Fruit fly (Drosophila melanogaster) whole organism, embryonic: ENCODE results near the gene dib.
A peak's percentile ranks its signal among the peaks of the same experiment; 100 is the strongest.

Source experiments
- CG10267 ChIP-seq: fragments of 200-800 bp; sonication (Bioruptor generic); optimal IDR thresholded peaks from 2 replicates; lab custom pipeline; 2018; ENCODE audit warnings: missing biosample characterization, mild to moderate bottlenecking, missing genetic modification characterization, moderate library complexity
- CG10462 ChIP-seq: fragments of 200-800 bp; sonication (Bioruptor generic); optimal IDR thresholded peaks from 2 replicates; lab custom pipeline; 2016; ENCODE audit warnings: missing biosample characterization, missing genetic modification characterization
- CG12071 ChIP-seq: fragments of 200-800 bp; sonication (Bioruptor generic); optimal IDR thresholded peaks from 3 replicates; lab custom pipeline; 2018; ENCODE audit warnings: missing biosample characterization, mild to moderate bottlenecking, missing genetic modification characterization
- CG12942 ChIP-seq: fragments of 200-800 bp; sonication (Bioruptor generic); optimal IDR thresholded peaks from 3 replicates; lab custom pipeline; 2016; ENCODE audit warnings: missing biosample characterization, missing genetic modification characterization
- CG13123 ChIP-seq: fragments of 200-800 bp; sonication (Bioruptor generic); optimal IDR thresholded peaks from 2 replicates; lab custom pipeline; 2016; ENCODE audit warnings: missing biosample characterization, missing genetic modification characterization
- CG13424 ChIP-seq: fragments of 200-800 bp; sonication (Bioruptor generic); optimal IDR thresholded peaks from 2 replicates; lab custom pipeline; 2019; ENCODE audit warnings: missing biosample characterization, mild to moderate bottlenecking, missing genetic modification characterization, moderate library complexity
- CG14667 ChIP-seq: fragments of 200-800 bp; sonication (Bioruptor generic); IDR thresholded peaks from 2 replicates; pipeline ENCODE4 v1.3.6; 2022; ENCODE audit warnings: missing biosample characterization, missing genetic modification characterization
- CG1647 ChIP-seq: fragments of 200-800 bp; sonication (Bioruptor generic); optimal IDR thresholded peaks from 3 replicates; lab custom pipeline; 2016; ENCODE audit warnings: missing biosample characterization, missing genetic modification characterization
- CG17912 ChIP-seq: fragments of 200-800 bp; sonication (Bioruptor generic); optimal IDR thresholded peaks from 2 replicates; lab custom pipeline; 2018; ENCODE audit warnings: missing biosample characterization, mild to moderate bottlenecking, missing genetic modification characterization
- CG2120 ChIP-seq: fragments of 200-800 bp; sonication (Bioruptor generic); optimal IDR thresholded peaks from 3 replicates; lab custom pipeline; 2016; ENCODE audit warnings: missing biosample characterization, missing genetic modification characterization
- CG2202 ChIP-seq: fragments of 200-800 bp; sonication (Bioruptor generic); optimal IDR thresholded peaks from 2 replicates; lab custom pipeline; 2018; ENCODE audit warnings: missing biosample characterization, mild to moderate bottlenecking, missing genetic modification characterization
- CG30020 ChIP-seq: fragments of 200-800 bp; optimal IDR thresholded peaks from 2 replicates; lab custom pipeline; 2019; ENCODE audit warnings: missing biosample characterization, mild to moderate bottlenecking, missing genetic modification characterization, moderate library complexity
- CG8944 ChIP-seq: fragments of 200-800 bp; sonication (Bioruptor generic); optimal IDR thresholded peaks from 3 replicates; lab custom pipeline; 2016; ENCODE audit warnings: missing biosample characterization, missing genetic modification characterization
- CG9797 ChIP-seq: fragments of 200-800 bp; sonication (Bioruptor generic); optimal IDR thresholded peaks from 3 replicates; lab custom pipeline; 2018; ENCODE audit warnings: missing biosample characterization, mild to moderate bottlenecking, missing genetic modification characterization
- Camta ChIP-seq: fragments of 200-800 bp; sonication (Bioruptor generic); optimal IDR thresholded peaks from 2 replicates; lab custom pipeline; 2016; ENCODE audit warnings: missing biosample characterization, missing genetic modification characterization
- CoRest ChIP-seq: fragments of 200-800 bp; sonication (Bioruptor generic); optimal IDR thresholded peaks from 3 replicates; lab custom pipeline; 2018; ENCODE audit warnings: missing biosample characterization, mild to moderate bottlenecking, missing genetic modification characterization, moderate library complexity
- Dbx ChIP-seq: fragments of 200-800 bp; sonication (Bioruptor generic); IDR thresholded peaks from 3 replicates; pipeline ENCODE4 v1.3.6; 2022; ENCODE audit warnings: missing biosample characterization, missing genetic modification characterization
- Dll ChIP-seq: fragments of 200-800 bp; sonication (Bioruptor generic); IDR thresholded peaks from 4 replicates; pipeline ENCODE4 v1.3.6; 2022; ENCODE audit warnings: missing biosample characterization, missing genetic modification characterization; ENCODE audit not compliant: partially characterized antibody
- HLHmδ ChIP-seq: fragments of 200-800 bp; sonication (Bioruptor generic); optimal IDR thresholded peaks from 2 replicates; lab custom pipeline; 2018; ENCODE audit warnings: missing biosample characterization, mild to moderate bottlenecking, missing genetic modification characterization, moderate library complexity
- HmgD ChIP-seq: fragments of 200-800 bp; sonication (Bioruptor generic); optimal IDR thresholded peaks from 3 replicates; lab custom pipeline; 2016; ENCODE audit warnings: missing biosample characterization, missing genetic modification characterization
- HmgZ ChIP-seq: fragments of 200-800 bp; sonication (Bioruptor generic); optimal IDR thresholded peaks from 2 replicates; lab custom pipeline; 2018; ENCODE audit warnings: missing biosample characterization, mild to moderate bottlenecking, missing genetic modification characterization
- Hr51 ChIP-seq, 2 experiments: fragments of 200-800 bp; sonication (Bioruptor generic); optimal IDR thresholded peaks; 2 replicates in 1 of 2; 3 replicates in 1 of 2; lab custom pipeline; 2016 to 2018; ENCODE audit warnings: missing biosample characterization in 2 of 2, missing genetic modification characterization in 2 of 2, mild to moderate bottlenecking in 1 of 2, moderate library complexity in 1 of 2
- Lhr ChIP-seq: fragments of 200-800 bp; sonication (Bioruptor generic); optimal IDR thresholded peaks from 3 replicates; lab custom pipeline; 2017; ENCODE audit warnings: mild to moderate bottlenecking, missing biosample characterization, missing genetic modification reagents, missing genetic modification characterization
- Mad ChIP-seq: fragments of 200-800 bp; sonication (Bioruptor generic); optimal IDR thresholded peaks from 2 replicates; lab custom pipeline; 2016; ENCODE audit warnings: missing biosample characterization, missing genetic modification characterization
- Trl ChIP-seq, 3 experiments: fragments of >200 bp in 2 of 3; fragments of 200-800 bp in 1 of 3; sonication (Bioruptor generic) in 1 of 3; optimal IDR thresholded peaks; 2 replicates in 1 of 3; 3 replicates in 2 of 3; lab custom pipeline; 2016 to 2017; ENCODE audit warnings: missing biosample characterization in 1 of 3, missing genetic modification characterization in 1 of 3
- amos ChIP-seq: fragments of 200-800 bp; sonication (Bioruptor generic); IDR thresholded peaks from 2 replicates; pipeline ENCODE4 v1.3.6; 2022; ENCODE audit warnings: missing biosample characterization, missing genetic modification characterization; ENCODE audit not compliant: partially characterized antibody
- ase ChIP-seq: fragments of 200-800 bp; sonication (Bioruptor generic); IDR thresholded peaks from 3 replicates; pipeline ENCODE4 v1.3.6; 2022; ENCODE audit warnings: missing biosample characterization, missing genetic modification characterization
- cato ChIP-seq: fragments of 200-800 bp; sonication (Bioruptor generic); optimal IDR thresholded peaks from 2 replicates; lab custom pipeline; 2016; ENCODE audit warnings: missing biosample characterization, missing genetic modification characterization, borderline replicate concordance
- cg ChIP-seq: fragments of 200-800 bp; sonication (Bioruptor generic); optimal IDR thresholded peaks from 3 replicates; lab custom pipeline; 2019; ENCODE audit warnings: missing biosample characterization, mild to moderate bottlenecking, missing genetic modification characterization, moderate library complexity
- ci ChIP-seq: fragments of 200-800 bp; sonication (Bioruptor generic); IDR thresholded peaks from 3 replicates; pipeline ENCODE4 v1.3.6; 2022; ENCODE audit warnings: missing biosample characterization, missing genetic modification characterization
- crc ChIP-seq: fragments of 200-800 bp; sonication (Bioruptor generic); optimal IDR thresholded peaks from 2 replicates; lab custom pipeline; 2016; ENCODE audit warnings: missing biosample characterization, missing genetic modification characterization
- fd3F ChIP-seq: fragments of 200-800 bp; sonication (Bioruptor generic); optimal IDR thresholded peaks from 2 replicates; lab custom pipeline; 2018; ENCODE audit warnings: missing biosample characterization, mild to moderate bottlenecking, missing genetic modification characterization, moderate library complexity
- grn ChIP-seq: fragments of 200-800 bp; sonication (Bioruptor generic); optimal IDR thresholded peaks from 3 replicates; lab custom pipeline; 2017; ENCODE audit warnings: missing biosample characterization, missing genetic modification characterization
- ham ChIP-seq: fragments of 200-800 bp; sonication (Bioruptor generic); IDR thresholded peaks from 2 replicates; pipeline ENCODE4 v1.3.6; 2022; ENCODE audit warnings: missing biosample characterization, missing genetic modification characterization
- kay ChIP-seq: fragments of 200-800 bp; sonication (Bioruptor generic); optimal IDR thresholded peaks from 2 replicates; lab custom pipeline; 2016; ENCODE audit warnings: missing biosample characterization, missing genetic modification characterization
- klu ChIP-seq: fragments of 200-800 bp; sonication (Bioruptor generic); IDR thresholded peaks from 2 replicates; pipeline ENCODE4 v1.3.6; 2022; ENCODE audit warnings: missing biosample characterization, missing genetic modification characterization
- mld ChIP-seq: fragments of 200-800 bp; sonication (Bioruptor generic); IDR thresholded peaks from 3 replicates; pipeline ENCODE4 v1.3.6; 2022; ENCODE audit warnings: missing biosample characterization, missing genetic modification characterization; ENCODE audit not compliant: partially characterized antibody
- ranshi ChIP-seq: fragments of 200-800 bp; sonication (Bioruptor generic); IDR thresholded peaks from 2 replicates; pipeline ENCODE4 v1.3.6; 2022; ENCODE audit warnings: missing biosample characterization, missing genetic modification characterization
- row ChIP-seq: fragments of 200-800 bp; sonication (Bioruptor generic); IDR thresholded peaks from 3 replicates; pipeline ENCODE4 v1.3.6; 2022; ENCODE audit warnings: missing biosample characterization, missing genetic modification characterization
- slbo ChIP-seq: fragments of 200-800 bp; sonication (Bioruptor generic); IDR thresholded peaks from 2 replicates; pipeline ENCODE4 v1.3.6; 2022; ENCODE audit warnings: missing biosample characterization, missing genetic modification characterization
- trem ChIP-seq: fragments of 200-800 bp; optimal IDR thresholded peaks from 3 replicates; lab custom pipeline; 2019; ENCODE audit warnings: missing biosample characterization, mild to moderate bottlenecking, missing genetic modification characterization, moderate library complexity
- trh ChIP-seq: fragments of 200-800 bp; sonication (Bioruptor generic); optimal IDR thresholded peaks from 2 replicates; lab custom pipeline; 2016; ENCODE audit warnings: missing biosample characterization, missing genetic modification characterization
- ttk ChIP-seq: fragments of 200-800 bp; sonication (Bioruptor generic); IDR thresholded peaks from 2 replicates; pipeline ENCODE4 v2.1.2; 2022; ENCODE audit warnings: missing biosample characterization, missing genetic modification characterization
- tup ChIP-seq: fragments of 200-800 bp; sonication (Bioruptor generic); optimal IDR thresholded peaks from 2 replicates; lab custom pipeline; 2016; ENCODE audit warnings: missing biosample characterization, mild to moderate bottlenecking, missing genetic modification characterization, moderate library complexity

The dib gene

dm6 chr3L:4102496-4103257 lies 40.6 kb downstream of the dib start, which contains the start of gene CG14995 (continued):
- no peak for TF ChIP-seq CG13123 (GFP tag; lab: Kevin White, UChicago)
- TF ChIP-seq klu (GFP tag; lab: Robert Waterston, UW), result no peak

dm6 chr3L:4103258-4104247 lies 41.5 kb downstream of the dib start, which contains the start of gene Fit1:
TSS of gene Fit1 (plus strand) at chr3L:4103564.
- TF ChIP-seq CG2202 (tag; lab: Kevin White, UChicago) (no peak), crc (GFP tag; lab: Kevin White, UChicago) (no peak), CG10462 (no peak), ham (GFP tag; lab: Robert Waterston, UW) (no peak), CG13424 (tag; lab: Kevin White, UChicago) (no peak), trem (tag; lab: Kevin White, UChicago) (peak; percentile 5), CoRest (tag; lab: Kevin White, UChicago) (no peak), kay (GFP tag; lab: Kevin White, UChicago) (no peak), ci (GFP tag; lab: Robert Waterston, UW) (no peak), tup (GFP tag; lab: Kevin White, UChicago) (no peak), ranshi (no peak), ase (GFP tag; lab: Robert Waterston, UW) (no peak), ttk (GFP tag; lab: Robert Waterston, UW) (no peak), CG1647 (GFP tag; lab: Kevin White, UChicago) (peak; percentile 32), CG9797 (peak; percentile 74), Lhr (GFP tag; lab: Kevin White, UChicago) (no peak), CG2120 (GFP tag; lab: Kevin White, UChicago) (no peak), trh (no peak), grn (GFP tag; lab: Kevin White, UChicago) (peak; percentile 65), fd3F (GFP tag; lab: Kevin White, UChicago) (no peak), Dbx (no peak; the same call in 2 of the 3 replicates), CG10267 (tag; lab: Kevin White, UChicago) (no peak), Hr51 (GFP tag; optimal IDR thresholded peaks at IDR 0.05; lab: Kevin White, UChicago) (no peak), cg (GFP tag; lab: Kevin White, UChicago) (peak; percentile 42), cato (GFP tag; lab: Kevin White, UChicago) (no peak), HLHmδ (GFP tag; lab: Kevin White, UChicago) (no peak), Camta (no peak), row (GFP tag; lab: Robert Waterston, UW) (peak; percentile 28; the same call in 2 of the 3 replicates), mld (0 out of 3 replicates have a peak, but pooled peaks have one; percentile 7), Dll (GFP tag; lab: Robert Waterston, UW) (peak; percentile 47; the same call in 2 of the 4 replicates), CG30020 (tag; lab: Kevin White, UChicago) (peak; percentile 12), CG14667 (GFP tag; lab: Robert Waterston, UW) (no peak), HmgZ (no peak), HmgD (GFP tag; lab: Kevin White, UChicago) (peak; percentile 18), CG12071 (no peak), CG12942 (no peak), Mad (GFP tag; lab: Kevin White, UChicago) (no peak), slbo (GFP tag; lab: Robert Waterston, UW) (no peak), amos (GFP tag; lab: Robert Waterston, UW) (peak; percentile 71; the same call in 1 of the 2 replicates), Trl (optimal IDR thresholded peaks at IDR 0.05; lab: Kevin White, UChicago) (peak in 1 of 2 experiments; percentile 18), Trl (GFP tag; optimal IDR thresholded peaks at IDR 0.05; lab: Kevin White, UChicago) (no peak), CG17912 (no peak), CG8944 (no peak)
